Worm (Caenorhabditis elegans) whole organism, late embryonic: ENCODE measurements around the gene ztf-13.

ENCODE experiments used
- ama-1 ChIP-seq: fragments of 150-350 bp; optimal IDR thresholded peaks from 2 replicates; lab custom pipeline; 2014
- unc-55 ChIP-seq: sonication (generic microtip); optimal IDR thresholded peaks from 2 replicates; lab custom pipeline; 2017; ENCODE audit warnings: missing biosample characterization, missing genetic modification reagents, missing genetic modification characterization

ce11 chrX:3106137-3106536 is 4.2 kb upstream of the ztf-13 start, which contains the start of gene K10B3.5:
- TF ChIP-seq unc-55 (GFP tag; lab: Kevin White, UChicago) (no peak), ama-1 (lab: Kevin White, UChicago) (no peak)
